Worm (Caenorhabditis elegans): ENCODE measurements around the gene jmjd-2.

The jmjd-2 gene

DNA sequence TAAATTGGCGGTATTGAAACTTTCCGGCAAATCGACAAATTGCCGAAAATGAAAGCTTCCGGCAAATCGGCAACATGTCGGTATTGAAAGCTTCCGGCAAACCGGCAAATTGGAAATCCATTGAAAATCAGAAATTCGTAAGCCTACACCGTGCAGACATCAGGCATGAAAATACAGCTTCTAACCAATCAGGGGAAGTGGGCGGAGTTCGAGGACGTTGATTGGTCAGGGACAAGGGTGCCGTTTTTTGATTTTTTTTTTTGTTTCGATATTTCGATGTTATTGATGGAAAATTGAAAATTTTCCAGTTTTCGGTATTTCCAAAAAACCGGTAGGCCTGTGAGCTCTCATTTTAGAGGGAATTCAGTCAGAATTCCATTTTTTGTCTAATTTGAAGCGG is 26.4 kb upstream of the jmjd-2 start:
- TF ChIP-seq ztf-1 (GFP tag; conservative IDR thresholded peaks at IDR 0.05) (no peak), sma-9 (GFP tag; optimal IDR thresholded peaks at IDR 0.05) (no peak), sma-9 (tag; optimal IDR thresholded peaks at IDR 0.05) (no peak)

DNA sequence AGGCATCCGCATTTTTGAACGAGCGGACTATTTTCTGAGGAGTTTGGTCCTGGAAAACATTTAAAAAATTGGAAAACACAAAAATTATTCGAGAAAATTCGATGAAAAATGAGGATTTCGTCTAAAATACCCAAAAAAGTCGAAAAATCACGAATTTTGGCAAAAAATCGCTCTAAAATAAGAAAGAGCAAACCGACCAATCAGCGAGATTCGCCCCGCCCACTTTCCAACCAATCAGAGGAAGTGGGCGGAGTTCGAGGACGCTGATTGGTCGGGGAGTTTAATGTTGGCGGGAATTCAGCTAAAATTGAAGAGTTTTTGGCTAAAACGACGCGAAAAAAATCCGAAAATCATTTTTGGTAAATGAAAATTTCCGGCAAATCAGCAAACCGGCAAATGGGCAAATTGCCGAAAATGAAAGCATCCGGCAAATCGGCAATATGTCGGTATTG is 25.8 kb upstream of the jmjd-2 start, which contains the start of gene Y54G11A.1:
Gene Y54G11A.1 (minus strand): TSS at position 51 of the 452 bp plus-strand sequence.
- TF ChIP-seq mdl-1 (tag; optimal IDR thresholded peaks at IDR 0.05) (no peak), nhr-129 (tag; optimal IDR thresholded peaks at IDR 0.05) (no peak), ztf-11 (tag; optimal IDR thresholded peaks at IDR 0.05) (no peak), nhr-237 (tag; optimal IDR thresholded peaks at IDR 0.05) (no peak), lin-39 (tag; optimal IDR thresholded peaks at IDR 0.05) (no peak), nhr-12 (tag; optimal IDR thresholded peaks at IDR 0.05) (no peak), unc-55 (GFP tag; optimal IDR thresholded peaks at IDR 0.05) (no peak), unc-39 (tag; optimal IDR thresholded peaks at IDR 0.05) (no peak), nhr-11 (tag; optimal IDR thresholded peaks at IDR 0.05) (no peak)

ce11 chrII:14257943-14258342 is 14.5 kb upstream of the jmjd-2 start:
- TF ChIP-seq unc-55 (GFP tag; optimal IDR thresholded peaks at IDR 0.05) (no peak), nhr-237 (tag; optimal IDR thresholded peaks at IDR 0.05) (no peak), C34F6.9 (tag; optimal IDR thresholded peaks at IDR 0.05) (no peak), elt-3 (tag; optimal IDR thresholded peaks at IDR 0.05) (no peak), alr-1 (tag; optimal IDR thresholded peaks at IDR 0.05) (no peak), lsy-2 (tag; optimal IDR thresholded peaks at IDR 0.05) (no peak), dmd-4 (tag; optimal IDR thresholded peaks at IDR 0.05) (no peak), sma-3 (GFP tag; optimal IDR thresholded peaks at IDR 0.05) (no peak), unc-39 (tag; optimal IDR thresholded peaks at IDR 0.05) (no peak), ZK546.5 (tag; optimal IDR thresholded peaks at IDR 0.05) (no peak)

DNA sequence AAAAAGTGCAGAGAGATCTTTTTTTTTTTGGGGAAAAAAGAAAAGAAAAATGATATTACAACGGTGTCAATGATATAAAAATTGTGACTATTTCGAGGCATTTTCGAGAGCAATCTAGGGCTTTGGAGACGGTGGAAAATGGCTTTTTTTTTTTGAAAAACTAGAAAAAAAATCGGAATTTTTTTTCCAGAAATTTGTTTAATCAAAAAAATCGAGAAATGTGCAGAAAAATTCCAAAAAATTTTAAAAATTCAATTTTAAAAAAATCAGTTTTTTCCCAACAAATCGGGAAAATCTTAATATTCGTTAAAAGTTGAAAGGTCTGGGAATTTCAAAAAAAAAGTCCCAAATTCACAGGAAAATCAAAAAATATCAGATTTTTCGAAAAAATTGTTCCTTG is 13.4 kb upstream of the jmjd-2 start, which contains the start of gene Y54G11A.19:
Gene Y54G11A.19 (minus strand): TSS at position 101 of the 400 bp plus-strand sequence.
- TF ChIP-seq alr-1 (tag; optimal IDR thresholded peaks at IDR 0.05) = no peak
- no peak for TF ChIP-seq elt-3 (tag; optimal IDR thresholded peaks at IDR 0.05)
- TF ChIP-seq lin-39 (tag; optimal IDR thresholded peaks at IDR 0.05) = no peak
- no peak for TF ChIP-seq egl-27 (tag; optimal IDR thresholded peaks at IDR 0.05)
- no peak for TF ChIP-seq blmp-1 (tag; optimal IDR thresholded peaks at IDR 0.05; ENCODE audit: insufficient read depth)
- no peak for TF ChIP-seq ZK546.5 (tag; optimal IDR thresholded peaks at IDR 0.05)
- TF ChIP-seq aly-2 (tag; optimal IDR thresholded peaks at IDR 0.05) = no peak
- TF ChIP-seq snpc-4 (tag; optimal IDR thresholded peaks at IDR 0.05) = no peak
- no peak for TF ChIP-seq crh-2 (tag; optimal IDR thresholded peaks at IDR 0.05)
- no peak for TF ChIP-seq nhr-237 (tag; optimal IDR thresholded peaks at IDR 0.05)
- no peak for TF ChIP-seq nhr-10 (tag; optimal IDR thresholded peaks at IDR 0.05)
- TF ChIP-seq lin-11 (tag; optimal IDR thresholded peaks at IDR 0.05) = no peak
- TF ChIP-seq F13H6.1 (tag; optimal IDR thresholded peaks at IDR 0.05) = no peak
- no peak for TF ChIP-seq nhr-129 (tag; optimal IDR thresholded peaks at IDR 0.05)
- TF ChIP-seq R02D3.7 (tag; optimal IDR thresholded peaks at IDR 0.05) = no peak
- TF ChIP-seq nhr-12 (tag; optimal IDR thresholded peaks at IDR 0.05) = no peak
- TF ChIP-seq lsy-2 (tag; optimal IDR thresholded peaks at IDR 0.05) = no peak
- no peak for TF ChIP-seq fos-1 (tag; optimal IDR thresholded peaks at IDR 0.05)
- no peak for TF ChIP-seq sma-9 (GFP tag; optimal IDR thresholded peaks at IDR 0.05)
- no peak for TF ChIP-seq sma-9 (tag; optimal IDR thresholded peaks at IDR 0.05)
- no peak for TF ChIP-seq skn-1 (tag; optimal IDR thresholded peaks at IDR 0.05)

- TF ChIP-seq lin-39 (tag; optimal IDR thresholded peaks at IDR 0.05) (no peak), blmp-1 (tag; optimal IDR thresholded peaks at IDR 0.05; ENCODE audit: insufficient read depth) (no peak), nhr-21 (tag; optimal IDR thresholded peaks at IDR 0.05) (no peak), ama-1 (optimal IDR thresholded peaks at IDR 0.05) (no peak), alr-1 (tag; optimal IDR thresholded peaks at IDR 0.05) (no peak), elt-3 (tag; optimal IDR thresholded peaks at IDR 0.05) (no peak), mab-5 (tag; optimal IDR thresholded peaks at IDR 0.05) (no peak), mdl-1 (tag; optimal IDR thresholded peaks at IDR 0.05) (no peak), crh-2 (tag; optimal IDR thresholded peaks at IDR 0.05) (no peak), nhr-23 (tag; optimal IDR thresholded peaks at IDR 0.05) (no peak), lin-13 (GFP tag; optimal IDR thresholded peaks at IDR 0.05) (no peak), aly-2 (tag; optimal IDR thresholded peaks at IDR 0.05) (no peak), unc-62 (GFP tag; optimal IDR thresholded peaks at IDR 0.05) (no peak), nhr-25 (tag; optimal IDR thresholded peaks at IDR 0.05) (no peak), nhr-237 (tag; optimal IDR thresholded peaks at IDR 0.05) (no peak), nhr-6 (tag; optimal IDR thresholded peaks at IDR 0.05) (no peak)
Measured at ce11 chrII:14255850-14256249, 12.4 kb upstream of the jmjd-2 start.
